Worm (Caenorhabditis elegans): ENCODE results near the gene srg-50.

The srg-50 gene

ce11 chrIV:7103211-7103679, 28.3 kb upstream of the srg-50 start, which contains the start of the genes rde-8 and ZC477.3 (continued):
- TF ChIP-seq egl-43 (GFP tag; IDR thresholded peaks at IDR 0.05) (no peak), dpl-1 (GFP tag; optimal IDR thresholded peaks at IDR 0.05) (peak; percentile 75), lin-38 (GFP tag; IDR thresholded peaks at IDR 0.05) (peak; percentile 79), nhr-6 (tag; optimal IDR thresholded peaks at IDR 0.05) (peak; percentile 24), arid-1 (GFP tag; conservative IDR thresholded peaks at IDR 0.05) (no peak), tra-1 (GFP tag; IDR thresholded peaks at IDR 0.05) (no peak), madf-5 (GFP tag; IDR thresholded peaks at IDR 0.05) (no peak), php-3 (GFP tag; IDR thresholded peaks at IDR 0.05) (no peak), gei-8 (GFP tag; optimal IDR thresholded peaks at IDR 0.05) (no peak), daf-8 (GFP tag; IDR thresholded peaks at IDR 0.05) (no peak), attf-4 (tag; optimal IDR thresholded peaks at IDR 0.05) (no peak), dmd-9 (GFP tag; IDR thresholded peaks at IDR 0.05) (no peak), nhr-102 (tag; optimal IDR thresholded peaks at IDR 0.05) (peak; percentile 42), nhr-41 (GFP tag; IDR thresholded peaks at IDR 0.05) (no peak), ZK337.2 (GFP tag; IDR thresholded peaks at IDR 0.05) (no peak), unc-62 (GFP tag; optimal IDR thresholded peaks at IDR 0.05 in 1 of 2) (peak in 1 of 2 experiments; percentile 64), unc-62 (tag; optimal IDR thresholded peaks at IDR 0.05) (no peak), vab-7 (GFP tag; IDR thresholded peaks at IDR 0.05) (no peak), lsy-2 (tag; optimal IDR thresholded peaks at IDR 0.05) (peak in 1 of 2 experiments; percentile 88), Y105C5A.15 (GFP tag; IDR thresholded peaks at IDR 0.05) (no peak), hif-1 (tag; optimal IDR thresholded peaks at IDR 0.05) (no peak), ZK546.5 (tag; optimal IDR thresholded peaks at IDR 0.05) (no peak), ceh-62 (tag; optimal IDR thresholded peaks at IDR 0.05) (no peak), snpc-1.2 (GFP tag; IDR thresholded peaks at IDR 0.05) (0 out of 2 replicates have a peak, but pooled peaks have one; percentile 52), tag-97 (GFP tag; IDR thresholded peaks at IDR 0.05) (no peak), sdz-12 (GFP tag; optimal IDR thresholded peaks at IDR 0.05) (no peak), nhr-42 (GFP tag; IDR thresholded peaks at IDR 0.05) (no peak), nhr-48 (tag; optimal IDR thresholded peaks at IDR 0.05) (peak; percentile 38), zip-2 (tag; optimal IDR thresholded peaks at IDR 0.05) (no peak), hlh-30 (tag; optimal IDR thresholded peaks at IDR 0.05; ENCODE audit: insufficient read depth) (no peak), F44E2.7 (GFP tag; IDR thresholded peaks at IDR 0.05) (no peak), egl-27 (tag; optimal IDR thresholded peaks at IDR 0.05) (no peak), ceh-32 (tag; optimal IDR thresholded peaks at IDR 0.05; ENCODE audit: poor library complexity) (no peak), lir-3 (tag; optimal IDR thresholded peaks at IDR 0.05) (no peak), nhr-111 (GFP tag; optimal IDR thresholded peaks at IDR 0.05) (no peak), unc-39 (tag; optimal IDR thresholded peaks at IDR 0.05) (no peak), lim-7 (GFP tag; IDR thresholded peaks at IDR 0.05) (no peak), T20F7.1 (GFP tag; optimal IDR thresholded peaks at IDR 0.05) (peak; percentile 54), pqm-1 (tag; optimal IDR thresholded peaks at IDR 0.05) (no peak), ztf-11 (tag; optimal IDR thresholded peaks at IDR 0.05) (no peak), ztf-7 (tag; optimal IDR thresholded peaks at IDR 0.05) (no peak), hmg-1.1 (GFP tag; IDR thresholded peaks at IDR 0.05) (0 out of 2 replicates have a peak, but pooled peaks have one; percentile 60), Y48G9A.11 (GFP tag; IDR thresholded peaks at IDR 0.05) (no peak), hlh-11 (tag; optimal IDR thresholded peaks at IDR 0.05) (no peak), mes-2 (tag; optimal IDR thresholded peaks at IDR 0.05; ENCODE audit: poor library complexity, severe bottlenecking) (peak; percentile 81), jun-1 (tag; optimal IDR thresholded peaks at IDR 0.05) (peak; percentile 28), dve-1 (tag; optimal IDR thresholded peaks at IDR 0.05; ENCODE audit: insufficient read depth) (peak; percentile 68), mep-1 (tag; optimal IDR thresholded peaks at IDR 0.05) (no peak), spr-3 (GFP tag; optimal IDR thresholded peaks at IDR 0.05) (no peak), saeg-2 (GFP tag; IDR thresholded peaks at IDR 0.05) (no peak), dmd-8 (GFP tag; IDR thresholded peaks at IDR 0.05) (no peak), aha-1 (tag) (peak; percentile 87)
